Fruit fly (Drosophila melanogaster): ENCODE data around the gene RhoGEF64C.

dm6 chr3L:4700091-4700490 is 7.5 kb downstream of the RhoGEF64C start:
- TF ChIP-seq usp (GFP tag; optimal IDR thresholded peaks at IDR 0.05) (no peak), EcR (GFP tag; optimal IDR thresholded peaks at IDR 0.05) (no peak), CG8478 (optimal IDR thresholded peaks at IDR 0.05) (no peak), Dll (optimal IDR thresholded peaks at IDR 0.05) (no peak), pan (optimal IDR thresholded peaks at IDR 0.05) (no peak), psq (optimal IDR thresholded peaks at IDR 0.05) (no peak)
